Fruit fly (Drosophila melanogaster) whole organism, embryonic: Measurements from ENCODE around the gene mRpS14.
A peak's percentile ranks its signal among the peaks of the same experiment; 100 is the strongest.

Experiments
- BEAF-32 ChIP-seq: fragments of 200-800 bp; sonication (Bioruptor generic); optimal IDR thresholded peaks from 3 replicates; lab custom pipeline; 2017; ENCODE audit warnings: missing biosample characterization, missing genetic modification characterization, mild to moderate bottlenecking, moderate library complexity, missing genetic modification reagents
- Bgb ChIP-seq: fragments of 200-800 bp; sonication (Bioruptor generic); IDR thresholded peaks from 2 replicates; pipeline ENCODE4 v1.3.6; 2022; ENCODE audit warnings: missing biosample characterization, missing genetic modification characterization; ENCODE audit not compliant: partially characterized antibody
- CG10267 ChIP-seq: fragments of 200-800 bp; sonication (Bioruptor generic); optimal IDR thresholded peaks from 2 replicates; lab custom pipeline; 2018; ENCODE audit warnings: missing biosample characterization, mild to moderate bottlenecking, missing genetic modification characterization, moderate library complexity
- CG12391 ChIP-seq: fragments of 200-800 bp; sonication (Bioruptor generic); optimal IDR thresholded peaks from 3 replicates; lab custom pipeline; 2018; ENCODE audit warnings: missing biosample characterization, mild to moderate bottlenecking, missing genetic modification characterization, moderate library complexity
- CG13287 ChIP-seq: fragments of 200-800 bp; sonication (Bioruptor generic); IDR thresholded peaks from 2 replicates; pipeline ENCODE4 v1.3.6; 2022; ENCODE audit warnings: missing biosample characterization, missing genetic modification characterization; ENCODE audit not compliant: partially characterized antibody
- CG14710 ChIP-seq: fragments of 200-800 bp; sonication (Bioruptor generic); optimal IDR thresholded peaks from 3 replicates; lab custom pipeline; 2019; ENCODE audit warnings: missing biosample characterization, mild to moderate bottlenecking, missing genetic modification characterization, moderate library complexity
- CG15514 ChIP-seq: fragments of 200-800 bp; sonication (Bioruptor generic); optimal IDR thresholded peaks from 3 replicates; lab custom pipeline; 2017; ENCODE audit warnings: missing biosample characterization, missing genetic modification characterization, mild to moderate bottlenecking, moderate library complexity, missing genetic modification reagents
- CG17186 ChIP-seq: fragments of 200-800 bp; sonication (Bioruptor generic); optimal IDR thresholded peaks from 3 replicates; lab custom pipeline; 2017; ENCODE audit warnings: missing biosample characterization, missing genetic modification reagents, missing genetic modification characterization
- CG1792 ChIP-seq: fragments of 200-800 bp; sonication (Bioruptor generic); optimal IDR thresholded peaks from 2 replicates; lab custom pipeline; 2016; ENCODE audit warnings: missing biosample characterization, missing genetic modification characterization
- CG2120 ChIP-seq: fragments of 200-800 bp; sonication (Bioruptor generic); optimal IDR thresholded peaks from 3 replicates; lab custom pipeline; 2016; ENCODE audit warnings: missing biosample characterization, missing genetic modification characterization
- CG2202 ChIP-seq: fragments of 200-800 bp; sonication (Bioruptor generic); optimal IDR thresholded peaks from 2 replicates; lab custom pipeline; 2018; ENCODE audit warnings: missing biosample characterization, mild to moderate bottlenecking, missing genetic modification characterization
- CG30020 ChIP-seq: fragments of 200-800 bp; optimal IDR thresholded peaks from 2 replicates; lab custom pipeline; 2019; ENCODE audit warnings: missing biosample characterization, mild to moderate bottlenecking, missing genetic modification characterization, moderate library complexity
- CG31365 ChIP-seq: fragments of 200-800 bp; sonication (Bioruptor generic); optimal IDR thresholded peaks from 2 replicates; lab custom pipeline; 2018; ENCODE audit warnings: missing biosample characterization, mild to moderate bottlenecking, missing genetic modification characterization
- CG34224 ChIP-seq: fragments of 200-800 bp; sonication (Bioruptor generic); IDR thresholded peaks from 3 replicates; pipeline ENCODE4 v1.3.6; 2022; ENCODE audit warnings: missing biosample characterization, missing genetic modification characterization; ENCODE audit not compliant: partially characterized antibody
- CG3847 ChIP-seq: fragments of 200-800 bp; sonication (Bioruptor generic); IDR thresholded peaks from 2 replicates; pipeline ENCODE4 v1.3.6; 2022; ENCODE audit warnings: missing biosample characterization, missing genetic modification characterization
- CG4617 ChIP-seq: fragments of 200-800 bp; sonication (Bioruptor generic); optimal IDR thresholded peaks from 3 replicates; lab custom pipeline; 2016; ENCODE audit warnings: missing biosample characterization, missing genetic modification characterization, borderline replicate concordance
- CG6689 ChIP-seq: fragments of 200-800 bp; sonication (Bioruptor generic); IDR thresholded peaks from 2 replicates; pipeline ENCODE4 v1.3.6; 2022; ENCODE audit warnings: missing biosample characterization, missing genetic modification characterization
- CG6813 ChIP-seq: fragments of 200-800 bp; sonication (Bioruptor generic); optimal IDR thresholded peaks from 2 replicates; lab custom pipeline; 2017; ENCODE audit warnings: missing biosample characterization, missing genetic modification characterization, mild to moderate bottlenecking, moderate library complexity, missing genetic modification reagents
- CG9437 ChIP-seq: fragments of 200-800 bp; sonication (Bioruptor generic); optimal IDR thresholded peaks from 2 replicates; lab custom pipeline; 2018; ENCODE audit warnings: missing biosample characterization, mild to moderate bottlenecking, missing genetic modification characterization
- CTCF ChIP-seq: fragments of 200-800 bp; sonication (Bioruptor generic); optimal IDR thresholded peaks from 2 replicates; lab custom pipeline; 2017; ENCODE audit warnings: missing biosample characterization, mild to moderate bottlenecking, missing genetic modification characterization, moderate library complexity
- Dref ChIP-seq: fragments of 200-800 bp; sonication (Bioruptor generic); IDR thresholded peaks from 2 replicates; pipeline ENCODE4 v1.3.6; 2022; ENCODE audit warnings: missing biosample characterization, missing genetic modification characterization
- Drgx ChIP-seq: fragments of 200-800 bp; sonication (Bioruptor generic); IDR thresholded peaks from 2 replicates; pipeline ENCODE4 v1.3.6; 2022; ENCODE audit warnings: missing biosample characterization, missing genetic modification characterization
- Ets97D ChIP-seq: fragments of 200-800 bp; sonication (Bioruptor generic); optimal IDR thresholded peaks from 3 replicates; lab custom pipeline; 2016; ENCODE audit warnings: missing biosample characterization, missing genetic modification characterization
- HLH3B ChIP-seq: fragments of 200-800 bp; sonication (Bioruptor generic); IDR thresholded peaks from 2 replicates; pipeline ENCODE4 v1.3.6; 2022; ENCODE audit warnings: missing biosample characterization, missing genetic modification characterization
- HLH54F ChIP-seq: fragments of 200-800 bp; sonication (Bioruptor generic); optimal IDR thresholded peaks from 3 replicates; lab custom pipeline; 2016; ENCODE audit warnings: missing biosample characterization, missing genetic modification characterization
- Myb ChIP-seq: fragments of 200-800 bp; sonication (Bioruptor generic); optimal IDR thresholded peaks from 2 replicates; lab custom pipeline; 2016; ENCODE audit warnings: missing biosample characterization, missing genetic modification characterization
- Oli ChIP-seq: fragments of 200-800 bp; sonication (Bioruptor generic); optimal IDR thresholded peaks from 2 replicates; lab custom pipeline; 2018; ENCODE audit warnings: missing biosample characterization, mild to moderate bottlenecking, missing genetic modification characterization, moderate library complexity
- Pdp1 ChIP-seq, 2 experiments: fragments of 200-800 bp; sonication (Bioruptor generic); optimal IDR thresholded peaks; 3 replicates each; lab custom pipeline; 2016; ENCODE audit warnings: missing biosample characterization in 2 of 2, missing genetic modification characterization in 2 of 2, mild to moderate bottlenecking in 1 of 2, moderate library complexity in 1 of 2
- Sin3A ChIP-seq: fragments of >200 bp; optimal IDR thresholded peaks from 2 replicates; lab custom pipeline; 2018
- Xrp1 ChIP-seq: fragments of 200-800 bp; sonication (Bioruptor generic); IDR thresholded peaks from 2 replicates; pipeline ENCODE4 v1.3.6; 2022; ENCODE audit warnings: missing biosample characterization, missing genetic modification characterization
- bsh ChIP-seq, 2 experiments: fragments of 200-800 bp; sonication (Bioruptor generic); optimal IDR thresholded peaks; 2 replicates each; lab custom pipeline; 2017 to 2018; ENCODE audit warnings: mild to moderate bottlenecking in 2 of 2, missing biosample characterization in 2 of 2, missing genetic modification characterization in 2 of 2, moderate library complexity in 1 of 2
- crp ChIP-seq, 2 experiments: fragments of 200-800 bp; sonication (Bioruptor generic); optimal IDR thresholded peaks; 2 replicates in 1 of 2; 3 replicates in 1 of 2; lab custom pipeline; 2017; ENCODE audit warnings: missing biosample characterization in 2 of 2, missing genetic modification characterization in 2 of 2, mild to moderate bottlenecking in 1 of 2, moderate library complexity in 1 of 2
- dm ChIP-seq: fragments of 200-800 bp; sonication (Bioruptor generic); optimal IDR thresholded peaks from 3 replicates; lab custom pipeline; 2016; ENCODE audit warnings: missing biosample characterization, missing genetic modification characterization
- lilli ChIP-seq: fragments of 200-800 bp; sonication (Bioruptor generic); optimal IDR thresholded peaks from 3 replicates; lab custom pipeline; 2016; ENCODE audit warnings: missing biosample characterization, missing genetic modification characterization
- nmo ChIP-seq: fragments of 200-800 bp; sonication (Bioruptor generic); optimal IDR thresholded peaks from 2 replicates; lab custom pipeline; 2018; ENCODE audit warnings: missing biosample characterization, mild to moderate bottlenecking, missing genetic modification characterization, moderate library complexity
- nom ChIP-seq: fragments of 200-800 bp; sonication (Bioruptor generic); optimal IDR thresholded peaks from 2 replicates; lab custom pipeline; 2017; ENCODE audit warnings: missing biosample characterization, missing genetic modification characterization, mild to moderate bottlenecking, moderate library complexity, missing genetic modification reagents
- sens ChIP-seq: fragments of 200-800 bp; sonication (Bioruptor generic); peaks from one replicate; lab custom pipeline; 2016; ENCODE audit warnings: missing biosample characterization, missing genetic modification characterization
- stwl ChIP-seq: fragments of 200-800 bp; sonication (Bioruptor generic); optimal IDR thresholded peaks from 3 replicates; lab custom pipeline; 2018; ENCODE audit warnings: missing biosample characterization, mild to moderate bottlenecking, missing genetic modification characterization, moderate library complexity
- tio ChIP-seq: fragments of 200-800 bp; sonication (Bioruptor generic); optimal IDR thresholded peaks from 2 replicates; lab custom pipeline; 2017; ENCODE audit warnings: missing biosample characterization, missing genetic modification characterization, inconsistent platforms
- unc-4 ChIP-seq: fragments of 200-800 bp; sonication (Bioruptor generic); IDR thresholded peaks from 2 replicates; pipeline ENCODE4 v1.3.6; 2022; ENCODE audit warnings: missing biosample characterization, missing genetic modification characterization; ENCODE audit not compliant: partially characterized antibody
- zen ChIP-seq: fragments of 200-800 bp; sonication (Bioruptor generic); optimal IDR thresholded peaks from 3 replicates; lab custom pipeline; 2018; ENCODE audit warnings: missing biosample characterization, mild to moderate bottlenecking, missing genetic modification characterization, moderate library complexity

mRpS14 gene

dm6 chrX:19491984-19492584, 12.0 kb upstream of the mRpS14 start, which contains the start of the genes pcm and ND-18 (continued):
- TF ChIP-seq CG30020 (tag; lab: Kevin White, UChicago) (peak; percentile 23), CG4617 (GFP tag; lab: Kevin White, UChicago) (peak; percentile 32), CG34224 (GFP tag; lab: Robert Waterston, UW) (0 out of 3 replicates have a peak, but pooled peaks have one; percentile 22), CG2202 (tag; lab: Kevin White, UChicago) (no peak), CTCF (GFP tag; lab: Kevin White, UChicago) (peak; percentile 46), Dref (GFP tag; lab: Robert Waterston, UW) (peak; percentile 49), BEAF-32 (GFP tag; lab: Kevin White, UChicago) (peak; percentile 65), unc-4 (GFP tag; lab: Robert Waterston, UW) (0 out of 2 replicates have a peak, but pooled peaks have one; percentile 22), Ets97D (GFP tag; lab: Kevin White, UChicago) (peak; percentile 38), CG9437 (peak; percentile 60), HLH54F (peak; percentile 5), lilli (GFP tag; lab: Kevin White, UChicago) (peak; percentile 31), CG2120 (GFP tag; lab: Kevin White, UChicago) (peak; percentile 4), Sin3A (lab: Kevin White, UChicago) (peak; percentile 90), nmo (GFP tag; lab: Kevin White, UChicago) (peak; percentile 9), Oli (no peak), CG12391 (peak; percentile 25), CG17186 (GFP tag; lab: Kevin White, UChicago) (peak; percentile 41), Myb (peak; percentile 62), CG13287 (GFP tag; lab: Robert Waterston, UW) (peak; percentile 18; the same call in 1 of the 2 replicates), crp (GFP tag; optimal IDR thresholded peaks at IDR 0.05; lab: Kevin White, UChicago) (peak; percentile 54 to 92), Pdp1 (GFP tag; optimal IDR thresholded peaks at IDR 0.05; lab: Kevin White, UChicago) (peak in 1 of 2 experiments; percentile 95), CG1792 (no peak), dm (GFP tag; lab: Kevin White, UChicago) (peak; percentile 27), Bgb (GFP tag; lab: Robert Waterston, UW) (peak; percentile 6; the same call in 1 of the 2 replicates), zen (tag; lab: Kevin White, UChicago) (peak; percentile 2), CG10267 (tag; lab: Kevin White, UChicago) (peak; percentile 54), sens (GFP tag; lab: Kevin White, UChicago) (peak; percentile 76), CG6689 (GFP tag; lab: Robert Waterston, UW) (no peak), stwl (tag; lab: Kevin White, UChicago) (peak; percentile 23), CG14710 (tag; lab: Kevin White, UChicago) (peak; percentile 99), CG15514 (GFP tag; lab: Kevin White, UChicago) (peak; percentile 85)

- TF ChIP-seq Drgx (GFP tag; lab: Robert Waterston, UW): 0 out of 2 replicates have a peak, but pooled peaks have one; percentile 22
- TF ChIP-seq tio (GFP tag; lab: Kevin White, UChicago): no peak
- TF ChIP-seq bsh (GFP tag; optimal IDR thresholded peaks at IDR 0.05; lab: Kevin White, UChicago): peak in 1 of 2 experiments; percentile 73
- TF ChIP-seq nom: peak; percentile 95
- TF ChIP-seq Xrp1: no peak
- TF ChIP-seq CG6813 (GFP tag; lab: Kevin White, UChicago): no peak
- no peak for TF ChIP-seq CG31365 (tag; lab: Kevin White, UChicago)
- TF ChIP-seq HLH3B (GFP tag; lab: Robert Waterston, UW): no peak
- TF ChIP-seq CG3847: no peak
Observed at dm6 chrX:19485057-19485456, 5.0 kb upstream of the mRpS14 start.
